Worm (Caenorhabditis elegans): ENCODE results near the gene cyn-7.

- no peak for TF ChIP-seq tra-4 (tag; optimal IDR thresholded peaks at IDR 0.05)
- TF ChIP-seq B0310.2 (tag; optimal IDR thresholded peaks at IDR 0.05) = no peak
- no peak for TF ChIP-seq flt-1 (GFP tag; IDR thresholded peaks at IDR 0.05)
- no peak for TF ChIP-seq ets-7 (tag; optimal IDR thresholded peaks at IDR 0.05)
- TF ChIP-seq pes-1 (GFP tag; IDR thresholded peaks at IDR 0.05) = no peak
- TF ChIP-seq tbx-11 (GFP tag; IDR thresholded peaks at IDR 0.05) = no peak
- TF ChIP-seq ceh-13 (GFP tag; optimal IDR thresholded peaks at IDR 0.05) = no peak
Observed at ce11 chrV:15153277-15153676, 33.9 kb downstream of the cyn-7 start, which contains the start of gene srh-55.
